Worm (Caenorhabditis elegans) whole organism, L2 larva: ENCODE results near the gene slc-25A10.

Experiments used
- C34F6.9 ChIP-seq: fragments of 150-350 bp; optimal IDR thresholded peaks from 2 replicates; lab custom pipeline; 2014; ENCODE audit warnings: missing biosample characterization, missing genetic modification characterization
- R02D3.7 ChIP-seq: fragments of 150-350 bp; optimal IDR thresholded peaks from 2 replicates; lab custom pipeline; 2014; ENCODE audit warnings: missing biosample characterization, missing genetic modification characterization
- Y55F3AM.14 ChIP-seq: fragments of 200-800 bp; sonication (Bioruptor generic); optimal IDR thresholded peaks from 2 replicates; lab custom pipeline; 2018; ENCODE audit warnings: mild to moderate bottlenecking, missing genetic modification characterization, missing compliant biosample characterization
- ZK546.5 ChIP-seq: sonication (generic microtip); optimal IDR thresholded peaks from 2 replicates; lab custom pipeline; 2017; ENCODE audit warnings: missing biosample characterization, missing genetic modification characterization
- alr-1 ChIP-seq: fragments of 150-350 bp; optimal IDR thresholded peaks from 2 replicates; lab custom pipeline; 2014; ENCODE audit warnings: missing biosample characterization, missing genetic modification characterization
- aly-2 ChIP-seq: fragments of 150-350 bp; optimal IDR thresholded peaks from 2 replicates; lab custom pipeline; 2014; ENCODE audit warnings: missing biosample characterization, missing genetic modification characterization
- ama-1 ChIP-seq: fragments of 150-350 bp; optimal IDR thresholded peaks from 2 replicates; lab custom pipeline; 2018; ENCODE audit warnings: inconsistent platforms
- blmp-1 ChIP-seq: sonication (generic microtip); optimal IDR thresholded peaks from 2 replicates; lab custom pipeline; 2017; ENCODE audit warnings: missing genetic modification characterization, mild to moderate bottlenecking, missing compliant biosample characterization, antibody characterized with exemption, moderate library complexity; ENCODE audit not compliant: insufficient read depth
- ceh-16 ChIP-seq: fragments of 150-350 bp; optimal IDR thresholded peaks from 2 replicates; lab custom pipeline; 2014; ENCODE audit warnings: missing biosample characterization, missing genetic modification characterization
- ceh-82 ChIP-seq: fragments of 150-350 bp; optimal IDR thresholded peaks from 2 replicates; lab custom pipeline; 2014; ENCODE audit warnings: missing biosample characterization, missing genetic modification characterization
- crh-2 ChIP-seq: sonication (generic microtip); optimal IDR thresholded peaks from 2 replicates; lab custom pipeline; 2017; ENCODE audit warnings: missing biosample characterization, missing genetic modification characterization
- dmd-4 ChIP-seq: sonication (generic microtip); optimal IDR thresholded peaks from 2 replicates; lab custom pipeline; 2017; ENCODE audit warnings: missing biosample characterization, missing genetic modification characterization
- elt-1 ChIP-seq: fragments of 150-350 bp; optimal IDR thresholded peaks from 2 replicates; lab custom pipeline; 2014; ENCODE audit warnings: missing biosample characterization, missing genetic modification characterization
- elt-3 ChIP-seq: sonication (generic microtip); optimal IDR thresholded peaks from 2 replicates; lab custom pipeline; 2017; ENCODE audit warnings: missing biosample characterization, missing genetic modification characterization
- fos-1 ChIP-seq: fragments of 150-350 bp; optimal IDR thresholded peaks from 2 replicates; lab custom pipeline; 2014; ENCODE audit warnings: missing biosample characterization, missing genetic modification characterization
- lin-11 ChIP-seq: fragments of 150-350 bp; sonication (generic microtip); optimal IDR thresholded peaks from 2 replicates; lab custom pipeline; 2014; ENCODE audit warnings: missing biosample characterization, missing genetic modification characterization, inconsistent platforms, mixed read lengths
- lin-13 ChIP-seq: fragments of 150-350 bp; optimal IDR thresholded peaks from 2 replicates; lab custom pipeline; 2014; ENCODE audit warnings: missing biosample characterization, missing genetic modification reagents, missing genetic modification characterization
- lin-39 ChIP-seq: fragments of 150-350 bp; optimal IDR thresholded peaks from 2 replicates; lab custom pipeline; 2014; ENCODE audit warnings: missing biosample characterization, missing genetic modification reagents, missing genetic modification characterization
- mdl-1 ChIP-seq, 2 experiments: fragments of 150-350 bp in 1 of 2; sonication (generic microtip) in 1 of 2; optimal IDR thresholded peaks; 2 replicates each; lab custom pipeline; 2017; ENCODE audit warnings: missing biosample characterization in 2 of 2, missing genetic modification characterization in 2 of 2
- nhr-10 ChIP-seq: sonication (generic microtip); optimal IDR thresholded peaks from 2 replicates; lab custom pipeline; 2017; ENCODE audit warnings: missing biosample characterization, missing genetic modification characterization
- nhr-11 ChIP-seq: fragments of 150-350 bp; optimal IDR thresholded peaks from 2 replicates; lab custom pipeline; 2014; ENCODE audit warnings: missing biosample characterization, missing genetic modification characterization
- nhr-129 ChIP-seq: fragments of 150-350 bp; optimal IDR thresholded peaks from 2 replicates; lab custom pipeline; 2014; ENCODE audit warnings: missing biosample characterization, missing genetic modification characterization
- nhr-21 ChIP-seq: fragments of 150-350 bp; optimal IDR thresholded peaks from 2 replicates; lab custom pipeline; 2014; ENCODE audit warnings: missing biosample characterization, missing genetic modification characterization
- nhr-23 ChIP-seq: fragments of 150-350 bp; optimal IDR thresholded peaks from 2 replicates; lab custom pipeline; 2014; ENCODE audit warnings: missing biosample characterization, missing genetic modification reagents, missing genetic modification characterization
- nhr-237 ChIP-seq: fragments of 150-350 bp; optimal IDR thresholded peaks from 2 replicates; lab custom pipeline; 2014; ENCODE audit warnings: missing biosample characterization, missing genetic modification characterization
- nhr-25 ChIP-seq: fragments of 150-350 bp; sonication (generic microtip); optimal IDR thresholded peaks from 3 replicates; lab custom pipeline; 2014; ENCODE audit warnings: missing biosample characterization, missing genetic modification characterization
- nhr-77 ChIP-seq: fragments of 150-350 bp; optimal IDR thresholded peaks from 2 replicates; lab custom pipeline; 2014; ENCODE audit warnings: missing biosample characterization, missing genetic modification characterization
- peb-1 ChIP-seq: fragments of 150-350 bp; optimal IDR thresholded peaks from 2 replicates; lab custom pipeline; 2014; ENCODE audit warnings: missing biosample characterization, missing genetic modification characterization
- skn-1 ChIP-seq: sonication (generic microtip); optimal IDR thresholded peaks from 2 replicates; lab custom pipeline; 2017; ENCODE audit warnings: missing biosample characterization, missing genetic modification characterization
- sma-3 ChIP-seq: sonication (generic microtip); optimal IDR thresholded peaks from 2 replicates; lab custom pipeline; 2016; ENCODE audit warnings: missing genetic modification reagents, missing genetic modification characterization, missing compliant biosample characterization
- sma-9 ChIP-seq, 2 experiments: fragments of 150-350 bp in 1 of 2; sonication (generic microtip) in 1 of 2; optimal IDR thresholded peaks; 2 replicates each; lab custom pipeline; 2014 to 2016; ENCODE audit warnings: missing genetic modification characterization in 2 of 2, mild to moderate bottlenecking in 1 of 2, missing biosample characterization in 1 of 2, missing compliant biosample characterization in 1 of 2, missing genetic modification reagents in 1 of 2, moderate library complexity in 1 of 2
- snpc-4 ChIP-seq: fragments of 150-350 bp; optimal IDR thresholded peaks from 2 replicates; lab custom pipeline; 2014; ENCODE audit warnings: missing biosample characterization, missing genetic modification characterization
- unc-39 ChIP-seq: fragments of 150-350 bp; optimal IDR thresholded peaks from 2 replicates; lab custom pipeline; 2014; ENCODE audit warnings: missing biosample characterization, missing genetic modification characterization
- unc-55 ChIP-seq: fragments of 150-350 bp; sonication (generic microtip); optimal IDR thresholded peaks from 3 replicates; lab custom pipeline; 2014; ENCODE audit warnings: missing biosample characterization, missing genetic modification reagents, missing genetic modification characterization
- unc-62 ChIP-seq: fragments of 150-350 bp; optimal IDR thresholded peaks from 2 replicates; lab custom pipeline; 2014; ENCODE audit warnings: missing biosample characterization, missing genetic modification reagents, missing genetic modification characterization
- zag-1 ChIP-seq: fragments of 150-350 bp; optimal IDR thresholded peaks from 2 replicates; lab custom pipeline; 2014; ENCODE audit warnings: missing biosample characterization, missing genetic modification characterization
- ztf-11 ChIP-seq: sonication (generic microtip); optimal IDR thresholded peaks from 2 replicates; lab custom pipeline; 2017; ENCODE audit warnings: missing biosample characterization, missing genetic modification characterization

slc-25A10 gene

ce11 chrX:6729593-6729992, 4.1 kb upstream of the slc-25A10 start, which contains the start of gene K11G12.6 (continued):
- TF ChIP-seq peb-1 (no peak), unc-62 (GFP tag; lab: Kevin White, UChicago) (no peak), sma-9 (GFP tag; optimal IDR thresholded peaks at IDR 0.05; lab: Kevin White, UChicago) (peak; percentile 27), sma-9 (tag; optimal IDR thresholded peaks at IDR 0.05; lab: Kevin White, UChicago) (no peak), nhr-11 (tag; lab: Kevin White, UChicago) (no peak), elt-3 (tag; lab: Kevin White, UChicago) (no peak), unc-39 (tag; lab: Kevin White, UChicago) (no peak), nhr-129 (peak; percentile 61), nhr-237 (tag; lab: Kevin White, UChicago) (no peak), aly-2 (tag; lab: Kevin White, UChicago) (no peak), nhr-10 (tag; lab: Kevin White, UChicago) (no peak), nhr-23 (tag; lab: Kevin White, UChicago) (no peak), ZK546.5 (tag; lab: Kevin White, UChicago) (no peak), ama-1 (lab: Kevin White, UChicago) (no peak), blmp-1 (tag; lab: Kevin White, UChicago) (no peak), ceh-16 (no peak), ceh-82 (no peak), ztf-11 (tag; lab: Kevin White, UChicago) (no peak), lin-13 (GFP tag; lab: Kevin White, UChicago) (no peak), skn-1 (tag; lab: Kevin White, UChicago) (no peak), snpc-4 (no peak), zag-1 (tag; lab: Kevin White, UChicago) (peak; percentile 36), C34F6.9 (tag; lab: Kevin White, UChicago) (peak; percentile 55)

- TF ChIP-seq dmd-4 (tag; lab: Kevin White, UChicago) (no peak), crh-2 (peak; percentile 42), mdl-1 (tag; optimal IDR thresholded peaks at IDR 0.05; lab: Kevin White, UChicago) (peak; percentile 65 to 70), nhr-77 (tag; lab: Kevin White, UChicago) (no peak), nhr-129 (peak; percentile 38), sma-9 (GFP tag; optimal IDR thresholded peaks at IDR 0.05; lab: Kevin White, UChicago) (peak; percentile 26), sma-9 (tag; optimal IDR thresholded peaks at IDR 0.05; lab: Kevin White, UChicago) (no peak), C34F6.9 (tag; lab: Kevin White, UChicago) (peak; percentile 33), unc-55 (GFP tag; lab: Kevin White, UChicago) (peak; percentile 55), lin-39 (tag; lab: Kevin White, UChicago) (no peak), fos-1 (tag; lab: Kevin White, UChicago) (peak; percentile 23)
Measured at ce11 chrX:6728820-6729396, 3.4 kb upstream of the slc-25A10 start.

DNA sequence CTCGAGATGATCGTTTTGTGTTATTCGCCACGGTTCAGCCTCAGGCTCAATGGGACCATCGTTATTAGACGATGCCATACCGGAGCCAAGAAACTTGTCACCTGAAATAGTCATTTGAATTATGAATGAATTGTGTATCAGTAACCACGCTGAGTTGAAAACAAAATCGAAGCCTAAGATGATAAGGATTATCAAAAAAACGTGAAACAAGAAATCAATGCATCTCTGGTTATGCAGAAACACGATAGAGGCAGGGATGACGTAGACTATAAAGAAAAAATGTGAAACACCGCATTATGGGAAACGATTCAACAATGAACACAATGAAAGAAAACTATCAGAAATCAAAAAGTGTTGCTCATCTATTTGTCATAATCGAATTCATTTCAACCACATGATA, 2.5 kb downstream of the slc-25A10 start, which contains the start of gene smf-1:
TSS of gene smf-1 (minus strand) at position 101 of the 400 bp plus-strand sequence.
- TF ChIP-seq nhr-25 (tag; lab: Kevin White, UChicago) = peak; percentile 10
- no peak for TF ChIP-seq aly-2 (tag; lab: Kevin White, UChicago)
- TF ChIP-seq sma-3 (GFP tag; lab: Kevin White, UChicago) = no peak

ce11 chrX:6718595-6718994, 6.9 kb downstream of the slc-25A10 start, which contains the start of gene smf-2:
Gene smf-2 (minus strand): TSS chrX:6718695.
- no peak for TF ChIP-seq alr-1 (tag; lab: Kevin White, UChicago)
- no peak for TF ChIP-seq nhr-21 (tag; lab: Kevin White, UChicago)
- TF ChIP-seq Y55F3AM.14 = no peak
- no peak for TF ChIP-seq dmd-4 (tag; lab: Kevin White, UChicago)
- no peak for TF ChIP-seq ceh-82
- TF ChIP-seq aly-2 (tag; lab: Kevin White, UChicago) = no peak
- TF ChIP-seq, all 48 proteins: peak for 0

DNA sequence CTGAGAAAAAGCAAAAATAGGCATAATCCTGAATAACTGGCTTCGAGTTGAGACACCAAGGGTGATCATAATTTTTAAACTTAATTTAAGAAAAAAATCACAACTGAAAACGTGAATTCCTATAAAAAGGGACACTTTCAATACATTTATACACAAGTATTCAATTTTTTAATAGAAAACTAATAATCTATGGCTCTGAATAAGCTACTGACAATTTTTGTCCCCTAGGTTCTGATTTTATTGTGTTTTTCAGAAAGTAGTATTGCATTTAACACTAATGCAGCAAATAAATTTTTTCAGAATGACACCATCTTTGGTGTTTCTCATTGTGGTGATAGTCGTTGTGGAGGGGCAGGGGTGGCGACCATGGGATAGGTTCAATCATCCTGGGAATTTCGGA, 12.2 kb downstream of the slc-25A10 start, which contains the start of gene nas-11:
TSS of gene nas-11 (plus strand) at position 301 of the 400 bp plus-strand sequence.
- no peak for TF ChIP-seq alr-1 (tag; lab: Kevin White, UChicago)
- no peak for TF ChIP-seq elt-1 (tag; lab: Kevin White, UChicago)
- TF ChIP-seq nhr-237 (tag; lab: Kevin White, UChicago) = no peak
- no peak for TF ChIP-seq ZK546.5 (tag; lab: Kevin White, UChicago)
- no peak for TF ChIP-seq R02D3.7 (tag; lab: Kevin White, UChicago)
- no peak for TF ChIP-seq lin-11 (tag; lab: Kevin White, UChicago)
- TF ChIP-seq, all 48 proteins: peak for 0
